Worm (Caenorhabditis elegans): Measurements from ENCODE around the gene sup-9.

- no peak for TF ChIP-seq flt-1 (GFP tag; IDR thresholded peaks at IDR 0.05)
- no peak for TF ChIP-seq tbx-37 (GFP tag; conservative IDR thresholded peaks at IDR 0.05)
These were observed 47.9 kb upstream of the sup-9 start for ce11 chrII:2734735-2735134.
